Worm (Caenorhabditis elegans): ENCODE results near the gene mtss-1.

DNA sequence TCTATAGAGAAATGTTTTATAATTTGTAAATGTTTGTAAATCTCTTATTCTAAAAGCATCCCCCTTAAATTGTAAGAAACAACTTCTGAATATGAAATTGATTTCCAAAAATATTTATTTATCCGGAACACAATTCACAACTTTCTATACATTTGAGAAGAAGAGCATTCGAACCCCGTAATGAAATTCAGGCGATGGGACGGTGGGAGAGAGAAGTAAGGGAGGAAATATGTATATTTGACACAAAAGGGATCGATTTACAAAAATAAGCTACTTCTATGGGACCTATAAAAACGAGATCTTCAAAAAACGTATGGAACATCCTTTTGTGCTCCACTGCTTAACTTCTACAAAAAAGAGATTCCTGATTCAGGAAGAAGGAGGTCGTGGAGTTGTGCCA, 42.9 kb upstream of the mtss-1 start:
- TF ChIP-seq ama-1 (optimal IDR thresholded peaks at IDR 0.05) (no peak), pes-1 (GFP tag; IDR thresholded peaks at IDR 0.05) (no peak), ceh-13 (GFP tag; optimal IDR thresholded peaks at IDR 0.05) (no peak), sea-1 (GFP tag; conservative IDR thresholded peaks at IDR 0.05) (no peak), tra-4 (tag; optimal IDR thresholded peaks at IDR 0.05) (no peak), ets-7 (tag; optimal IDR thresholded peaks at IDR 0.05) (no peak), flt-1 (GFP tag; IDR thresholded peaks at IDR 0.05) (no peak), hmg-4 (GFP tag; optimal IDR thresholded peaks at IDR 0.05) (no peak), hmbx-1 (tag; optimal IDR thresholded peaks at IDR 0.05) (no peak), tbx-37 (GFP tag; conservative IDR thresholded peaks at IDR 0.05) (no peak), ceh-36 (tag; optimal IDR thresholded peaks at IDR 0.05) (no peak), hnd-1 (tag; optimal IDR thresholded peaks at IDR 0.05) (no peak), aly-1 (tag; optimal IDR thresholded peaks at IDR 0.05) (no peak)

All from whole organism, early embryonic.